Fruit fly (Drosophila melanogaster): ENCODE data around the gene Tpc1.

The Tpc1 gene

DNA sequence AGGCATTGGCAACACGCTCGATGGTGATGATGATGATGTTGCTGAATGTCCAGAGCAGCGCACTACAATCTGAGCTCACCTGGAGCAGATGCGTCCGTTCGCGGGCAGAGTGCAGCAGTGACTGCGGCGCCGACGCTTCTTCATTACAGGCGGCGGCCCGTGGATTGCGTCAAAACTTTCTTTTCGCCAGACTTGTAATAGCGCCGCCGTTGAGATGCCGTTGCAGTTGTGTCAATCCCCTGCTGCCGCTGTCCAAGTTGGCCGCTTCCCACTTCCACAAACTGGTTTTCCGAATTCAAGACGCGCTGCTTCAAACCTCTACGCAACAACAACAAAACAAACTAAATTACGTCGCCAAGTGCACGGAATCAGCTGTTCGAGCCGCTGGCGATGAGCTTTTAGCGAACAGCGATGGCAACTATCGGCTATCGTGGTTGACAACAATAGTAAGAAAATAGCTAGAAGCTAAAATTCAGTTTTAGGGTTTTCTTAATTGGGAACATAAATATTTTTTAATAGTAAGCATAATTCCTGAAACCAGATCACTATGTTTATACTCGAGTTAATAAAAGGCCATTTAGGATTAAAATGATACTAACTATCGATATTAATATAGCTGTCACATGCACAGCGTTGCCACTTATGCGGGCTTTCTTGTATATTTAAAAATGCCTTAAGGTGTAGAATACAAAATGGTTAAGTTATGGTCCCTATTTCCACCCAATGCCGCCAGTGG lies at the start of gene Tpc1 (continued):
- TF ChIP-seq CG1602 (GFP tag; optimal IDR thresholded peaks at IDR 0.05), result peak; percentile 27
- peak; percentile 26 for TF ChIP-seq CG15696 (tag; optimal IDR thresholded peaks at IDR 0.05)
- TF ChIP-seq tx (GFP tag; optimal IDR thresholded peaks at IDR 0.05), result peak; percentile 26
- no peak for TF ChIP-seq CG13123 (GFP tag; optimal IDR thresholded peaks at IDR 0.05)
- 0 out of 3 replicates have a peak, but pooled peaks have one; percentile 47 for TF ChIP-seq Dbx (GFP tag; IDR thresholded peaks at IDR 0.05)
- peak; percentile 55 for TF ChIP-seq CG10267 (tag; optimal IDR thresholded peaks at IDR 0.05)
- TF ChIP-seq YL-1 (GFP tag; optimal IDR thresholded peaks at IDR 0.05), result peak; percentile 23
- no peak for TF ChIP-seq CG18011 (GFP tag; optimal IDR thresholded peaks at IDR 0.05)
- peak; percentile 55 for TF ChIP-seq pho (GFP tag; optimal IDR thresholded peaks at IDR 0.05)
- peak; percentile 23 for TF ChIP-seq Hr3 (GFP tag; optimal IDR thresholded peaks at IDR 0.05)
- TF ChIP-seq CG8290 (GFP tag; optimal IDR thresholded peaks at IDR 0.05), result peak; percentile 30
- TF ChIP-seq CG8290 (tag; optimal IDR thresholded peaks at IDR 0.05), result no peak
- peak; percentile 82 for TF ChIP-seq Med (GFP tag)
- TF ChIP-seq unc-4 (GFP tag; IDR thresholded peaks at IDR 0.05; ENCODE audit: partially characterized antibody), result peak; percentile 94
- TF ChIP-seq pzg (GFP tag; optimal IDR thresholded peaks at IDR 0.05), result peak; percentile 69
- peak; percentile 56 for TF ChIP-seq CG2712 (tag; optimal IDR thresholded peaks at IDR 0.05)
- TF ChIP-seq salm (tag; optimal IDR thresholded peaks at IDR 0.05), result no peak
- peak; percentile 51 for TF ChIP-seq CG34376 (GFP tag; optimal IDR thresholded peaks at IDR 0.05)
- TF ChIP-seq CG34422 (GFP tag; IDR thresholded peaks at IDR 0.05), result peak; percentile 37; the same call in 1 of the 3 replicates
- peak; percentile 91 for TF ChIP-seq CG34224 (GFP tag; IDR thresholded peaks at IDR 0.05; ENCODE audit: partially characterized antibody)
- peak; percentile 94 for TF ChIP-seq CG3995 (GFP tag; optimal IDR thresholded peaks at IDR 0.05)
- peak; percentile 41 for TF ChIP-seq maf-S (GFP tag; optimal IDR thresholded peaks at IDR 0.05)
- no peak for TF ChIP-seq dysf (GFP tag; IDR thresholded peaks at IDR 0.05)
- peak in 1 of 2 experiments; percentile 1 for TF ChIP-seq tll (GFP tag; optimal IDR thresholded peaks at IDR 0.05)
- no peak for TF ChIP-seq peb (GFP tag; IDR thresholded peaks at IDR 0.05)
- peak; percentile 24 for TF ChIP-seq lab (GFP tag; optimal IDR thresholded peaks at IDR 0.05)
- TF ChIP-seq hb (GFP tag; IDR thresholded peaks at IDR 0.05; ENCODE audit: partially characterized antibody), result peak; percentile 71
- TF ChIP-seq lov (optimal IDR thresholded peaks at IDR 0.05), result no peak
- TF ChIP-seq lov (GFP tag; IDR thresholded peaks at IDR 0.05), result 0 out of 3 replicates have a peak, but pooled peaks have one; percentile 22
- peak; percentile 91 for TF ChIP-seq sens (GFP tag)
- no peak for TF ChIP-seq CG7928 (GFP tag; optimal IDR thresholded peaks at IDR 0.05)
- TF ChIP-seq fd64A (GFP tag; optimal IDR thresholded peaks at IDR 0.05), result no peak
- TF ChIP-seq Gug (GFP tag; IDR thresholded peaks at IDR 0.05), result no peak; the same call in 3 of the 4 replicates
- TF ChIP-seq CG3281 (GFP tag; optimal IDR thresholded peaks at IDR 0.05), result peak; percentile 8
- peak; percentile 47; the same call in 2 of the 3 replicates for TF ChIP-seq CG7963 (GFP tag; IDR thresholded peaks at IDR 0.05; ENCODE audit: partially characterized antibody)
- TF ChIP-seq Ets65A (GFP tag), result peak; percentile 49
- no peak for TF ChIP-seq jigr1 (GFP tag; IDR thresholded peaks at IDR 0.05)
- peak; percentile 56; the same call in 1 of the 2 replicates for TF ChIP-seq CG6272 (GFP tag; IDR thresholded peaks at IDR 0.05)
- no peak for TF ChIP-seq Kr (GFP tag; optimal IDR thresholded peaks at IDR 0.05)
- peak; percentile 17 for TF ChIP-seq CG16863 (GFP tag; optimal IDR thresholded peaks at IDR 0.05)
- no peak for TF ChIP-seq wor (GFP tag; IDR thresholded peaks at IDR 0.05)
- TF ChIP-seq cad (GFP tag; optimal IDR thresholded peaks at IDR 0.05), result no peak
- peak; percentile 22; the same call in 1 of the 3 replicates for TF ChIP-seq sr (GFP tag; IDR thresholded peaks at IDR 0.05)
- TF ChIP-seq luna (GFP tag; optimal IDR thresholded peaks at IDR 0.05), result peak; percentile 48
- peak; percentile 16 for TF ChIP-seq CG1603 (tag; optimal IDR thresholded peaks at IDR 0.05)
- no peak for TF ChIP-seq D19A (tag; optimal IDR thresholded peaks at IDR 0.05)
- TF ChIP-seq CG15514 (GFP tag; optimal IDR thresholded peaks at IDR 0.05), result peak; percentile 58
- TF ChIP-seq exex (tag; optimal IDR thresholded peaks at IDR 0.05), result peak; percentile 16
- TF ChIP-seq al (GFP tag; IDR thresholded peaks at IDR 0.05), result no peak
- peak; percentile 37 for TF ChIP-seq Bdp1 (GFP tag; optimal IDR thresholded peaks at IDR 0.05)
